Fruit fly (Drosophila melanogaster) whole organism, embryonic: Measurements from ENCODE around the gene CG14082.

ENCODE experiments used
- Asciz ChIP-seq: fragments of 200-800 bp; sonication (Bioruptor generic); optimal IDR thresholded peaks from 2 replicates; lab custom pipeline; 2017; ENCODE audit warnings: missing biosample characterization, mild to moderate bottlenecking, missing genetic modification characterization, missing genetic modification reagents
- CG10366 ChIP-seq: fragments of 200-800 bp; sonication (Bioruptor generic); IDR thresholded peaks from 2 replicates; pipeline ENCODE4 v1.3.6; 2022; ENCODE audit warnings: missing biosample characterization, missing genetic modification characterization
- CG13287 ChIP-seq: fragments of 200-800 bp; sonication (Bioruptor generic); IDR thresholded peaks from 2 replicates; pipeline ENCODE4 v1.3.6; 2022; ENCODE audit warnings: missing biosample characterization, missing genetic modification characterization; ENCODE audit not compliant: partially characterized antibody
- CG13775 ChIP-seq: fragments of 200-800 bp; sonication (Bioruptor generic); optimal IDR thresholded peaks from 3 replicates; lab custom pipeline; 2017; ENCODE audit warnings: missing biosample characterization, mild to moderate bottlenecking, missing genetic modification characterization
- CG16813 ChIP-seq: fragments of 200-800 bp; sonication (Bioruptor generic); IDR thresholded peaks from 3 replicates; pipeline ENCODE4 v1.3.6; 2022; ENCODE audit warnings: missing biosample characterization, missing genetic modification characterization; ENCODE audit not compliant: partially characterized antibody
- CG16863 ChIP-seq: fragments of 200-800 bp; sonication (Bioruptor generic); optimal IDR thresholded peaks from 3 replicates; lab custom pipeline; 2016; ENCODE audit warnings: missing biosample characterization, missing genetic modification characterization
- CG17186 ChIP-seq: fragments of 200-800 bp; sonication (Bioruptor generic); optimal IDR thresholded peaks from 3 replicates; lab custom pipeline; 2017; ENCODE audit warnings: missing biosample characterization, missing genetic modification reagents, missing genetic modification characterization
- CG30403 ChIP-seq: fragments of 200-800 bp; sonication (Bioruptor generic); optimal IDR thresholded peaks from 3 replicates; lab custom pipeline; 2016; ENCODE audit warnings: missing biosample characterization, missing genetic modification characterization
- CG30431 ChIP-seq: fragments of 200-800 bp; sonication (Bioruptor generic); optimal IDR thresholded peaks from 2 replicates; lab custom pipeline; 2017; ENCODE audit warnings: missing biosample characterization, missing genetic modification characterization
- CG3726 ChIP-seq: fragments of 200-800 bp; sonication (Bioruptor generic); IDR thresholded peaks from 3 replicates; pipeline ENCODE4, ENCODE4 v1.3.6; 2022; ENCODE audit warnings: missing biosample characterization, missing genetic modification characterization
- CG3838 ChIP-seq: fragments of 200-800 bp; sonication (Bioruptor generic); optimal IDR thresholded peaks from 3 replicates; lab custom pipeline; 2016; ENCODE audit warnings: missing biosample characterization, missing genetic modification characterization
- CG4730 ChIP-seq: fragments of 200-800 bp; sonication (Bioruptor generic); IDR thresholded peaks from 2 replicates; pipeline ENCODE4 v1.3.6; 2022; ENCODE audit warnings: missing biosample characterization, missing genetic modification characterization
- CG7357 ChIP-seq: fragments of 200-800 bp; sonication (Bioruptor generic); IDR thresholded peaks from 3 replicates; pipeline ENCODE4 v1.3.6; 2022; ENCODE audit warnings: missing biosample characterization, missing genetic modification characterization
- CG7786 ChIP-seq: fragments of 200-800 bp; sonication (Bioruptor generic); optimal IDR thresholded peaks from 2 replicates; lab custom pipeline; 2016; ENCODE audit warnings: missing biosample characterization, missing genetic modification characterization
- CG8388 ChIP-seq: fragments of 200-800 bp; sonication (Bioruptor generic); optimal IDR thresholded peaks from 2 replicates; lab custom pipeline; 2019; ENCODE audit warnings: missing biosample characterization, mild to moderate bottlenecking, missing genetic modification characterization, moderate library complexity
- CG8478 ChIP-seq: fragments of >200 bp; optimal IDR thresholded peaks from 2 replicates; lab custom pipeline; 2018
- CG9215 ChIP-seq: fragments of 200-800 bp; sonication (Bioruptor generic); IDR thresholded peaks from 2 replicates; pipeline ENCODE4 v1.3.6; 2022; ENCODE audit warnings: missing biosample characterization, missing genetic modification characterization
- CG9797 ChIP-seq: fragments of 200-800 bp; sonication (Bioruptor generic); optimal IDR thresholded peaks from 3 replicates; lab custom pipeline; 2018; ENCODE audit warnings: missing biosample characterization, mild to moderate bottlenecking, missing genetic modification characterization
- Dek ChIP-seq: fragments of 200-800 bp; sonication (Bioruptor generic); optimal IDR thresholded peaks from 3 replicates; lab custom pipeline; 2019; ENCODE audit warnings: missing biosample characterization, mild to moderate bottlenecking, missing genetic modification characterization, moderate library complexity
- Drgx ChIP-seq: fragments of 200-800 bp; sonication (Bioruptor generic); IDR thresholded peaks from 2 replicates; pipeline ENCODE4 v1.3.6; 2022; ENCODE audit warnings: missing biosample characterization, missing genetic modification characterization
- H15 ChIP-seq: fragments of 200-800 bp; sonication (Bioruptor generic); IDR thresholded peaks from 3 replicates; pipeline ENCODE4 v1.3.6; 2022; ENCODE audit warnings: missing biosample characterization, missing genetic modification characterization
- H2.0 ChIP-seq: fragments of 200-800 bp; sonication (Bioruptor generic); IDR thresholded peaks from 2 replicates; pipeline ENCODE4 v1.3.6; 2022; ENCODE audit warnings: missing biosample characterization, missing genetic modification characterization
- HLHmδ ChIP-seq: fragments of 200-800 bp; sonication (Bioruptor generic); optimal IDR thresholded peaks from 2 replicates; lab custom pipeline; 2018; ENCODE audit warnings: missing biosample characterization, mild to moderate bottlenecking, missing genetic modification characterization, moderate library complexity
- Lhr ChIP-seq: fragments of 200-800 bp; sonication (Bioruptor generic); optimal IDR thresholded peaks from 3 replicates; lab custom pipeline; 2017; ENCODE audit warnings: mild to moderate bottlenecking, missing biosample characterization, missing genetic modification reagents, missing genetic modification characterization
- NC2α ChIP-seq: fragments of 200-800 bp; sonication (Bioruptor generic); optimal IDR thresholded peaks from 2 replicates; lab custom pipeline; 2016; ENCODE audit warnings: missing biosample characterization, missing genetic modification characterization
- Ravus ChIP-seq: fragments of 200-800 bp; sonication (Bioruptor generic); IDR thresholded peaks from 2 replicates; pipeline ENCODE4 v1.3.6; 2022; ENCODE audit warnings: missing biosample characterization, missing genetic modification characterization
- Rx ChIP-seq: fragments of 200-800 bp; sonication (Bioruptor generic); IDR thresholded peaks from 2 replicates; pipeline ENCODE4 v1.3.6; 2022; ENCODE audit warnings: missing biosample characterization, missing genetic modification characterization
- Side ChIP-seq: fragments of 200-800 bp; sonication (Bioruptor generic); optimal IDR thresholded peaks from 2 replicates; lab custom pipeline; 2016; ENCODE audit warnings: missing biosample characterization, missing genetic modification characterization
- Taf1 ChIP-seq: fragments of 200-800 bp; sonication (Bioruptor generic); IDR thresholded peaks from 2 replicates; pipeline ENCODE4 v1.3.6; 2022; ENCODE audit warnings: missing biosample characterization, missing genetic modification characterization
- Trl ChIP-seq, 3 experiments: fragments of >200 bp in 2 of 3; fragments of 200-800 bp in 1 of 3; sonication (Bioruptor generic) in 1 of 3; optimal IDR thresholded peaks; 2 replicates in 1 of 3; 3 replicates in 2 of 3; lab custom pipeline; 2016 to 2017; ENCODE audit warnings: missing biosample characterization in 1 of 3, missing genetic modification characterization in 1 of 3
- bowl ChIP-seq: fragments of 200-800 bp; sonication (Bioruptor generic); IDR thresholded peaks from 2 replicates; pipeline ENCODE4 v1.3.6; 2022; ENCODE audit warnings: missing biosample characterization, missing genetic modification characterization
- chm ChIP-seq: fragments of 200-800 bp; sonication (Bioruptor generic); IDR thresholded peaks from 2 replicates; pipeline ENCODE4 v1.3.6; 2022; ENCODE audit warnings: missing biosample characterization, missing genetic modification characterization
- da ChIP-seq: fragments of 200-800 bp; sonication (Bioruptor generic); optimal IDR thresholded peaks from 2 replicates; lab custom pipeline; 2016; ENCODE audit warnings: missing biosample characterization, missing genetic modification characterization
- dati ChIP-seq: fragments of 200-800 bp; sonication (Bioruptor generic); IDR thresholded peaks from 2 replicates; pipeline ENCODE4 v1.3.6; 2022; ENCODE audit warnings: missing biosample characterization, missing genetic modification characterization
- en ChIP-seq: fragments of 200-800 bp; sonication (Bioruptor generic); optimal IDR thresholded peaks from 2 replicates; lab custom pipeline; 2016; ENCODE audit warnings: missing biosample characterization, missing genetic modification characterization
- fd96Cb ChIP-seq: fragments of 200-800 bp; sonication (Bioruptor generic); optimal IDR thresholded peaks from 2 replicates; lab custom pipeline; 2018; ENCODE audit warnings: missing biosample characterization, mild to moderate bottlenecking, missing genetic modification characterization, moderate library complexity
- gfzf ChIP-seq: fragments of 200-800 bp; sonication (Bioruptor generic); optimal IDR thresholded peaks from 2 replicates; lab custom pipeline; 2016; ENCODE audit warnings: missing biosample characterization, mild to moderate bottlenecking, missing genetic modification characterization, moderate library complexity
- jing ChIP-seq: fragments of 200-800 bp; sonication (Bioruptor generic); optimal IDR thresholded peaks from 2 replicates; lab custom pipeline; 2018; ENCODE audit warnings: missing biosample characterization, mild to moderate bottlenecking, missing genetic modification characterization
- lab ChIP-seq: fragments of 200-800 bp; sonication (Bioruptor generic); optimal IDR thresholded peaks from 3 replicates; lab custom pipeline; 2017; ENCODE audit warnings: missing biosample characterization, missing genetic modification characterization, mild to moderate bottlenecking, moderate library complexity, missing genetic modification reagents
- onecut ChIP-seq: fragments of 200-800 bp; sonication (Bioruptor generic); IDR thresholded peaks from 2 replicates; pipeline ENCODE4 v1.3.6; 2022; ENCODE audit warnings: missing biosample characterization, missing genetic modification characterization
- org-1 ChIP-seq: fragments of 200-800 bp; sonication (Bioruptor generic); optimal IDR thresholded peaks from 2 replicates; lab custom pipeline; 2017; ENCODE audit warnings: missing biosample characterization, missing genetic modification characterization
- otp ChIP-seq: fragments of 200-800 bp; sonication (Bioruptor generic); IDR thresholded peaks from 3 replicates; pipeline ENCODE4, ENCODE4 v1.3.6; 2022; ENCODE audit warnings: missing biosample characterization, missing genetic modification characterization
- pb ChIP-seq: fragments of 200-800 bp; sonication (Bioruptor generic); optimal IDR thresholded peaks from 3 replicates; lab custom pipeline; 2016; ENCODE audit warnings: missing biosample characterization, missing genetic modification characterization
- row ChIP-seq: fragments of 200-800 bp; sonication (Bioruptor generic); IDR thresholded peaks from 3 replicates; pipeline ENCODE4 v1.3.6; 2022; ENCODE audit warnings: missing biosample characterization, missing genetic modification characterization
- slbo ChIP-seq: fragments of 200-800 bp; sonication (Bioruptor generic); IDR thresholded peaks from 2 replicates; pipeline ENCODE4 v1.3.6; 2022; ENCODE audit warnings: missing biosample characterization, missing genetic modification characterization
- tll ChIP-seq, 2 experiments: fragments of 200-800 bp in 1 of 2; fragments of >200 bp in 1 of 2; sonication (Bioruptor generic) in 1 of 2; optimal IDR thresholded peaks; 2 replicates each; lab custom pipeline; 2017 to 2019; ENCODE audit warnings: missing biosample characterization in 2 of 2, missing genetic modification characterization in 2 of 2, mild to moderate bottlenecking in 1 of 2, moderate library complexity in 1 of 2
- zf30C ChIP-seq: fragments of 200-800 bp; sonication (Bioruptor generic); optimal IDR thresholded peaks from 3 replicates; lab custom pipeline; 2018; ENCODE audit warnings: missing biosample characterization, mild to moderate bottlenecking, missing genetic modification characterization

The CG14082 gene

dm6 chr3L:19086364-19087200 lies 52.2 kb downstream of the CG14082 start, which contains the start of gene Mkp3 (continued):
- no peak for TF ChIP-seq CG3838 (GFP tag; lab: Kevin White, UChicago)
- TF ChIP-seq CG7357 = peak; percentile 79
- TF ChIP-seq en (GFP tag; lab: Kevin White, UChicago) = no peak
- peak; percentile 71 for TF ChIP-seq chm (GFP tag; lab: Robert Waterston, UW)
- no peak for TF ChIP-seq gfzf (GFP tag; lab: Kevin White, UChicago)
- TF ChIP-seq slbo (GFP tag; lab: Robert Waterston, UW) = peak; percentile 92
- peak; percentile 85 for TF ChIP-seq CG10366 (GFP tag; lab: Robert Waterston, UW)
- peak; percentile 61 for TF ChIP-seq bowl (GFP tag; lab: Robert Waterston, UW)
- peak; percentile 76 for TF ChIP-seq fd96Cb (tag; lab: Kevin White, UChicago)
- TF ChIP-seq CG16813 (GFP tag; lab: Robert Waterston, UW) = no peak
- TF ChIP-seq CG13775 (GFP tag; lab: Kevin White, UChicago) = peak; percentile 90
- peak; percentile 85 for TF ChIP-seq CG30403 (GFP tag; lab: Kevin White, UChicago)
- TF ChIP-seq CG16863 (GFP tag; lab: Kevin White, UChicago) = no peak
- peak; percentile 47; the same call in 1 of the 3 replicates for TF ChIP-seq otp (GFP tag; lab: Robert Waterston, UW)
- TF ChIP-seq CG9215 = peak; percentile 83
- no peak; the same call in 1 of the 2 replicates for TF ChIP-seq CG13287 (GFP tag; lab: Robert Waterston, UW)
- TF ChIP-seq HLHmδ (GFP tag; lab: Kevin White, UChicago) = no peak
- TF ChIP-seq Ravus = peak; percentile 72
- TF ChIP-seq org-1 (GFP tag; lab: Kevin White, UChicago) = peak; percentile 89
- TF ChIP-seq NC2α (GFP tag; lab: Kevin White, UChicago) = no peak
- peak; percentile 10 for TF ChIP-seq jing (GFP tag; lab: Kevin White, UChicago)
- peak; percentile 44 for TF ChIP-seq CG30431 (GFP tag; lab: Kevin White, UChicago)
- peak; percentile 92 for TF ChIP-seq Drgx
- TF ChIP-seq tll (GFP tag; optimal IDR thresholded peaks at IDR 0.05; lab: Kevin White, UChicago) = no peak
- peak; percentile 91 to 94 for TF ChIP-seq Trl (optimal IDR thresholded peaks at IDR 0.05; lab: Kevin White, UChicago)
- peak; percentile 33 for TF ChIP-seq Trl (GFP tag; optimal IDR thresholded peaks at IDR 0.05; lab: Kevin White, UChicago)
- TF ChIP-seq CG4730 = peak; percentile 79
- TF ChIP-seq row (GFP tag; lab: Robert Waterston, UW) = peak; percentile 97
- peak; percentile 80; the same call in 1 of the 3 replicates for TF ChIP-seq CG3726 (GFP tag; lab: Robert Waterston, UW)
- TF ChIP-seq lab = peak; percentile 97
- TF ChIP-seq pb (GFP tag; lab: Kevin White, UChicago) = no peak
- peak; percentile 48 for TF ChIP-seq Lhr (GFP tag; lab: Kevin White, UChicago)
- peak; percentile 86 for TF ChIP-seq Asciz (GFP tag; lab: Kevin White, UChicago)
- TF ChIP-seq Taf1 = peak; percentile 79
- TF ChIP-seq CG17186 = no peak
- TF ChIP-seq dati (GFP tag; lab: Robert Waterston, UW) = peak; percentile 53; the same call in 1 of the 2 replicates
- TF ChIP-seq da (GFP tag; lab: Kevin White, UChicago) = no peak
- TF ChIP-seq H2.0 (GFP tag; lab: Robert Waterston, UW) = peak; percentile 87
- no peak for TF ChIP-seq CG8478
- peak; percentile 76 for TF ChIP-seq H15 (GFP tag; lab: Robert Waterston, UW)
- TF ChIP-seq Dek (tag; lab: Kevin White, UChicago) = peak; percentile 93
- no peak for TF ChIP-seq CG7786
- no peak for TF ChIP-seq CG9797
- peak; percentile 89 for TF ChIP-seq CG8388 (GFP tag; lab: Kevin White, UChicago)
- peak; percentile 77 for TF ChIP-seq onecut
- no peak for TF ChIP-seq Side
- TF ChIP-seq Rx (GFP tag; lab: Robert Waterston, UW) = peak; percentile 66
- TF ChIP-seq zf30C (GFP tag; lab: Kevin White, UChicago) = no peak
